Worm (Caenorhabditis elegans): ENCODE data around the gene F36F12.3.

DNA sequence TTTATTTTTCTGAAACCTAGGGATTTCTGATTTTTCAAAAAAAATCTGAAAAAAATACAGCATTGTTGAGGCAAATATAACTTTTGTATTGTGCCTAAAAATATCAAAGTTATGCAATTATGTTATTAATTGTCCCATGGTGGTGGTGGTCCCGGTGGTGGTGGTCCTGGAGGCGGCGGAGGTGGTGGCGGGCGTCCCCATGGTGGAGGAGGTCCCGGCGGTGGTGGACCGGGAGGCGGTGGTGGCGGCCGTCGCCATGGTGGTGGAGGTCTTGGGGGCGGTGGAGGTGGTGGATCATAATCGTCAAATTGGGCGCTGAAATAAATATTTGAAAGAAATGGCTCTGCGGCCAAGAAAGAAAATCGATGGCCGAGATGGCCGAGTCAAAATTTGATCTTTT, 34.8 kb upstream of the F36F12.3 start:
- TF ChIP-seq lin-39 (tag; optimal IDR thresholded peaks at IDR 0.05) = no peak
- TF ChIP-seq elt-2 (tag; optimal IDR thresholded peaks at IDR 0.05) = no peak
- TF ChIP-seq nhr-43 (tag; optimal IDR thresholded peaks at IDR 0.05; ENCODE audit: poor library complexity, severe bottlenecking) = no peak
- no peak for TF ChIP-seq mml-1 (tag; optimal IDR thresholded peaks at IDR 0.05)
- no peak for TF ChIP-seq nhr-237 (tag; optimal IDR thresholded peaks at IDR 0.05)
- no peak for TF ChIP-seq ZK546.5 (tag; optimal IDR thresholded peaks at IDR 0.05)
- no peak for TF ChIP-seq lin-15B (tag; optimal IDR thresholded peaks at IDR 0.05)
